Worm (Caenorhabditis elegans): Measurements from ENCODE around the gene F41G3.3.

The F41G3.3 gene

ce11 chrII:6729331-6729730 is 27.0 kb upstream of the F41G3.3 start, which contains the start of gene T14B4.8 (continued):
- TF ChIP-seq ceh-8 (GFP tag; optimal IDR thresholded peaks at IDR 0.05) (no peak), zag-1 (tag; optimal IDR thresholded peaks at IDR 0.05) (no peak), lin-39 (tag; optimal IDR thresholded peaks at IDR 0.05) (no peak), ceh-88 (GFP tag; IDR thresholded peaks at IDR 0.05) (no peak)

ce11 chrII:6733718-6734117 is 22.6 kb upstream of the F41G3.3 start, which contains the start of gene T14B4.9:
T14B4.9 (minus strand) TSS chrII:6733818.
- TF ChIP-seq snu-23 (GFP tag; optimal IDR thresholded peaks at IDR 0.05) (no peak), lsy-2 (tag; optimal IDR thresholded peaks at IDR 0.05) (no peak), mdl-1 (tag; optimal IDR thresholded peaks at IDR 0.05) (no peak), elt-2 (tag; optimal IDR thresholded peaks at IDR 0.05) (no peak)

- TF ChIP-seq skn-1 (tag; optimal IDR thresholded peaks at IDR 0.05) (peak; percentile 43), lin-35 (GFP tag; optimal IDR thresholded peaks at IDR 0.05) (peak; percentile 57 to 85), C04F5.9 (tag; optimal IDR thresholded peaks at IDR 0.05) (peak; percentile 4), Y116A8C.19 (tag; optimal IDR thresholded peaks at IDR 0.05; ENCODE audit: borderline replicate concordance) (no peak), fkh-8 (tag; optimal IDR thresholded peaks at IDR 0.05) (peak; percentile 56), lin-15B (tag; optimal IDR thresholded peaks at IDR 0.05) (peak; percentile 78), snu-23 (GFP tag; optimal IDR thresholded peaks at IDR 0.05) (peak; percentile 60), unc-30 (tag; optimal IDR thresholded peaks at IDR 0.05) (no peak), dsc-1 (tag; optimal IDR thresholded peaks at IDR 0.05) (peak; percentile 15), nhr-11 (tag; optimal IDR thresholded peaks at IDR 0.05) (no peak), nhr-77 (tag; optimal IDR thresholded peaks at IDR 0.05) (peak; percentile 28), C34B4.2 (tag; optimal IDR thresholded peaks at IDR 0.05) (no peak), grh-1 (GFP tag; IDR thresholded peaks at IDR 0.05) (no peak), lin-39 (tag; optimal IDR thresholded peaks at IDR 0.05) (no peak), ztf-11 (tag; optimal IDR thresholded peaks at IDR 0.05) (peak in 1 of 2 experiments; percentile 67), jun-1 (tag; optimal IDR thresholded peaks at IDR 0.05) (peak; percentile 26), pqm-1 (tag; optimal IDR thresholded peaks at IDR 0.05) (no peak), fos-1 (tag; optimal IDR thresholded peaks at IDR 0.05) (no peak), sox-4 (tag; optimal IDR thresholded peaks at IDR 0.05) (peak; percentile 20), lin-13 (GFP tag; optimal IDR thresholded peaks at IDR 0.05) (peak; percentile 59), ces-1 (GFP tag; optimal IDR thresholded peaks at IDR 0.05) (no peak), isw-1 (GFP tag; IDR thresholded peaks at IDR 0.05) (peak; percentile 32), zag-1 (tag; optimal IDR thresholded peaks at IDR 0.05) (no peak), unc-98 (GFP tag; IDR thresholded peaks at IDR 0.05) (no peak), elt-3 (tag; optimal IDR thresholded peaks at IDR 0.05) (peak in 1 of 6 experiments; percentile 47), hlh-17 (GFP tag; optimal IDR thresholded peaks at IDR 0.05; ENCODE audit: borderline replicate concordance) (no peak), ztf-4 (tag; optimal IDR thresholded peaks at IDR 0.05) (no peak), fkh-4 (tag; optimal IDR thresholded peaks at IDR 0.05; ENCODE audit: borderline replicate concordance) (no peak), fkh-10 (GFP tag; optimal IDR thresholded peaks at IDR 0.05) (no peak), rnt-1 (tag; optimal IDR thresholded peaks at IDR 0.05) (peak; percentile 88), unc-62 (GFP tag; optimal IDR thresholded peaks at IDR 0.05) (no peak), unc-86 (tag; optimal IDR thresholded peaks at IDR 0.05) (peak; percentile 14), unc-130 (tag; optimal IDR thresholded peaks at IDR 0.05) (no peak), zip-4 (GFP tag; optimal IDR thresholded peaks at IDR 0.05) (no peak), mdl-1 (tag; optimal IDR thresholded peaks at IDR 0.05) (peak in 1 of 2 experiments; percentile 35), nhr-19 (GFP tag; conservative IDR thresholded peaks at IDR 0.05) (peak; percentile 31; the same call in 1 of the 2 replicates), aha-1 (tag; optimal IDR thresholded peaks at IDR 0.05) (no peak), F16B12.6 (tag; optimal IDR thresholded peaks at IDR 0.05) (peak; percentile 46), nhr-237 (tag; optimal IDR thresholded peaks at IDR 0.05) (peak; percentile 6), hlh-4 (tag; optimal IDR thresholded peaks at IDR 0.05) (no peak), efl-1 (optimal IDR thresholded peaks at IDR 0.05) (peak; percentile 75 to 82), efl-1 (GFP tag; optimal IDR thresholded peaks at IDR 0.05 in 1 of 2) (peak; percentile 57 to 96), ceh-8 (GFP tag; optimal IDR thresholded peaks at IDR 0.05) (no peak), efl-3 (GFP tag; optimal IDR thresholded peaks at IDR 0.05) (no peak), lsy-2 (tag; optimal IDR thresholded peaks at IDR 0.05) (peak; percentile 68 to 88), nhr-20 (tag; optimal IDR thresholded peaks at IDR 0.05) (peak; percentile 57), nhr-85 (tag) (peak; percentile 43)
Observed at ce11 chrII:6734674-6735073, 21.7 kb upstream of the F41G3.3 start, which contains the start of gene T14B4.3. T14B4.3 (plus strand) TSS chrII:6734937.
